Worm (Caenorhabditis elegans): Measurements from ENCODE around the gene osm-12.

The osm-12 gene

ce11 chrIII:12225234-12225633, 22.9 kb upstream of the osm-12 start, which contains the start of gene gmn-1:
TSS of gene gmn-1 (minus strand) at chrIII:12225331.
- TF ChIP-seq unc-130 (GFP tag; optimal IDR thresholded peaks at IDR 0.05): peak; percentile 5
- TF ChIP-seq mes-2 (tag; optimal IDR thresholded peaks at IDR 0.05; ENCODE audit: poor library complexity, severe bottlenecking): peak; percentile 1
- no peak for TF ChIP-seq Y75B8A.6 (GFP tag; IDR thresholded peaks at IDR 0.05)
- no peak for TF ChIP-seq nhr-6 (tag; optimal IDR thresholded peaks at IDR 0.05)
- no peak for TF ChIP-seq ceh-32 (tag; optimal IDR thresholded peaks at IDR 0.05; ENCODE audit: poor library complexity)
- TF ChIP-seq ztf-11 (tag; optimal IDR thresholded peaks at IDR 0.05): no peak
- no peak for TF ChIP-seq nhr-48 (tag; optimal IDR thresholded peaks at IDR 0.05)
- TF ChIP-seq fos-1 (tag; optimal IDR thresholded peaks at IDR 0.05): no peak
- TF ChIP-seq egl-43 (GFP tag; IDR thresholded peaks at IDR 0.05): no peak
- TF ChIP-seq nhr-11 (tag; optimal IDR thresholded peaks at IDR 0.05): no peak
- TF ChIP-seq hif-1 (tag; optimal IDR thresholded peaks at IDR 0.05): no peak
- no peak for TF ChIP-seq saeg-2 (GFP tag; IDR thresholded peaks at IDR 0.05)
- peak; percentile 84 for TF ChIP-seq lin-38 (GFP tag; IDR thresholded peaks at IDR 0.05)
- TF ChIP-seq rbr-2 (tag; optimal IDR thresholded peaks at IDR 0.05): no peak
- no peak for TF ChIP-seq F37D6.2 (tag; optimal IDR thresholded peaks at IDR 0.05)
- peak; percentile 41 for TF ChIP-seq F49E8.2 (tag; optimal IDR thresholded peaks at IDR 0.05; ENCODE audit: borderline replicate concordance)
- TF ChIP-seq jun-1 (tag; optimal IDR thresholded peaks at IDR 0.05): no peak
- peak; percentile 21 for TF ChIP-seq aha-1 (tag)
- 0 out of 2 replicates have a peak, but pooled peaks have one; percentile 42 for TF ChIP-seq snpc-1.2 (GFP tag; IDR thresholded peaks at IDR 0.05)
- no peak for TF ChIP-seq nhr-25 (tag; optimal IDR thresholded peaks at IDR 0.05; ENCODE audit: borderline replicate concordance, insufficient read depth)

ce11 chrIII:12223208-12223607, 20.9 kb upstream of the osm-12 start:
- TF ChIP-seq F37D6.2 (tag; optimal IDR thresholded peaks at IDR 0.05) (no peak), ztf-7 (tag; optimal IDR thresholded peaks at IDR 0.05) (no peak), daf-8 (GFP tag; IDR thresholded peaks at IDR 0.05) (no peak), dmd-8 (GFP tag; IDR thresholded peaks at IDR 0.05) (no peak), T20F7.1 (GFP tag; optimal IDR thresholded peaks at IDR 0.05) (no peak), snpc-4 (tag; optimal IDR thresholded peaks at IDR 0.05) (no peak), ceh-20 (GFP tag; IDR thresholded peaks at IDR 0.05) (no peak), unc-62 (GFP tag; optimal IDR thresholded peaks at IDR 0.05 in 1 of 2) (peak in 1 of 2 experiments; percentile 8), unc-62 (tag; optimal IDR thresholded peaks at IDR 0.05) (no peak), lin-38 (GFP tag; IDR thresholded peaks at IDR 0.05) (peak; percentile 73), zfp-3 (GFP tag; conservative IDR thresholded peaks at IDR 0.05) (no peak), lin-39 (tag; optimal IDR thresholded peaks at IDR 0.05) (no peak)

ce11 chrIII:12221452-12221851, 19.1 kb upstream of the osm-12 start:
- no peak for TF ChIP-seq ctbp-1 (GFP tag; IDR thresholded peaks at IDR 0.05)
- no peak for TF ChIP-seq F26F4.8 (GFP tag; conservative IDR thresholded peaks at IDR 0.05)
- no peak for TF ChIP-seq aha-1 (tag)
- TF ChIP-seq nhr-102 (tag; optimal IDR thresholded peaks at IDR 0.05): no peak

- no peak for TF ChIP-seq daf-12 (tag; optimal IDR thresholded peaks at IDR 0.05)
- no peak for TF ChIP-seq dmd-8 (GFP tag; IDR thresholded peaks at IDR 0.05)
- no peak for TF ChIP-seq daf-16 (GFP tag; optimal IDR thresholded peaks at IDR 0.05)
- TF ChIP-seq daf-16 (tag; optimal IDR thresholded peaks at IDR 0.05): no peak
- TF ChIP-seq ZK546.5 (tag; optimal IDR thresholded peaks at IDR 0.05): no peak
- TF ChIP-seq tag-97 (GFP tag; IDR thresholded peaks at IDR 0.05): no peak
- TF ChIP-seq lir-3 (tag; optimal IDR thresholded peaks at IDR 0.05): no peak
- no peak for TF ChIP-seq snpc-4 (tag; optimal IDR thresholded peaks at IDR 0.05)
- TF ChIP-seq zag-1 (tag; optimal IDR thresholded peaks at IDR 0.05): no peak
- no peak for TF ChIP-seq attf-4 (tag; optimal IDR thresholded peaks at IDR 0.05)
- TF ChIP-seq lin-15B (tag; optimal IDR thresholded peaks at IDR 0.05): no peak
- TF ChIP-seq dmd-6 (GFP tag; IDR thresholded peaks at IDR 0.05): no peak
- TF ChIP-seq skn-1 (tag; optimal IDR thresholded peaks at IDR 0.05): no peak
- TF ChIP-seq F10B5.3 (tag; optimal IDR thresholded peaks at IDR 0.05): no peak
- TF ChIP-seq zip-2 (tag; optimal IDR thresholded peaks at IDR 0.05): no peak
- TF ChIP-seq lim-7 (GFP tag; IDR thresholded peaks at IDR 0.05): no peak
- TF ChIP-seq mdt-29 (GFP tag; IDR thresholded peaks at IDR 0.05): no peak
- no peak for TF ChIP-seq ama-1 (optimal IDR thresholded peaks at IDR 0.05)
These were observed 18.5 kb upstream of the osm-12 start for ce11 chrIII:12220820-12221219.
